Fruit fly (Drosophila melanogaster) whole organism, embryonic: ENCODE data around the gene euc.
A peak's percentile ranks its signal among the peaks of the same experiment; 100 is the strongest.

Experiments
- Asciz ChIP-seq: fragments of 200-800 bp; sonication (Bioruptor generic); optimal IDR thresholded peaks from 2 replicates; lab custom pipeline; 2017; ENCODE audit warnings: missing biosample characterization, mild to moderate bottlenecking, missing genetic modification characterization, missing genetic modification reagents
- B-H1 ChIP-seq: fragments of 200-800 bp; sonication (Bioruptor generic); IDR thresholded peaks from 3 replicates; pipeline ENCODE4 v1.3.6; 2022; ENCODE audit warnings: missing biosample characterization, missing genetic modification characterization
- CG10543 ChIP-seq: fragments of 200-800 bp; sonication (Bioruptor generic); optimal IDR thresholded peaks from 3 replicates; lab custom pipeline; 2017; ENCODE audit warnings: missing biosample characterization, mild to moderate bottlenecking, missing genetic modification characterization, moderate library complexity
- CG11695 ChIP-seq: fragments of 200-800 bp; sonication (Bioruptor generic); IDR thresholded peaks from 3 replicates; pipeline ENCODE4 v1.3.6; 2022; ENCODE audit warnings: missing biosample characterization, missing genetic modification characterization
- CG12155 ChIP-seq: fragments of 200-800 bp; sonication (Bioruptor generic); optimal IDR thresholded peaks from 3 replicates; lab custom pipeline; 2016; ENCODE audit warnings: missing biosample characterization, missing genetic modification characterization
- CG12659 ChIP-seq: fragments of 200-800 bp; sonication (Bioruptor generic); optimal IDR thresholded peaks from 3 replicates; lab custom pipeline; 2017; ENCODE audit warnings: mild to moderate bottlenecking, missing biosample characterization, missing genetic modification reagents, missing genetic modification characterization
- CG15011 ChIP-seq: fragments of 200-800 bp; sonication (Bioruptor generic); optimal IDR thresholded peaks from 3 replicates; lab custom pipeline; 2018; ENCODE audit warnings: missing biosample characterization, mild to moderate bottlenecking, missing genetic modification characterization
- CG15073 ChIP-seq: fragments of 200-800 bp; sonication (Bioruptor generic); optimal IDR thresholded peaks from 2 replicates; lab custom pipeline; 2016; ENCODE audit warnings: missing biosample characterization, missing genetic modification characterization
- CG15479 ChIP-seq: fragments of 200-800 bp; sonication (Bioruptor generic); optimal IDR thresholded peaks from 3 replicates; lab custom pipeline; 2019; ENCODE audit warnings: missing biosample characterization, mild to moderate bottlenecking, missing genetic modification characterization, moderate library complexity
- CG17361 ChIP-seq: fragments of 200-800 bp; sonication (Bioruptor generic); IDR thresholded peaks from 3 replicates; pipeline ENCODE4 v1.3.6; 2022; ENCODE audit warnings: missing biosample characterization, missing genetic modification characterization
- CG17912 ChIP-seq: fragments of 200-800 bp; sonication (Bioruptor generic); optimal IDR thresholded peaks from 2 replicates; lab custom pipeline; 2018; ENCODE audit warnings: missing biosample characterization, mild to moderate bottlenecking, missing genetic modification characterization
- CG2129 ChIP-seq: fragments of 200-800 bp; sonication (Bioruptor generic); IDR thresholded peaks from 2 replicates; pipeline ENCODE4 v1.3.6; 2022; ENCODE audit warnings: missing biosample characterization, missing genetic modification characterization; ENCODE audit not compliant: partially characterized antibody
- CG3163 ChIP-seq: fragments of 200-800 bp; sonication (Bioruptor generic); optimal IDR thresholded peaks from 3 replicates; lab custom pipeline; 2016; ENCODE audit warnings: missing biosample characterization, missing genetic modification characterization
- CG32767 ChIP-seq: fragments of 200-800 bp; sonication (Bioruptor generic); IDR thresholded peaks from 2 replicates; pipeline ENCODE4 v1.3.6; 2022; ENCODE audit warnings: missing biosample characterization, missing genetic modification characterization
- CG34376 ChIP-seq: fragments of 200-800 bp; sonication (Bioruptor generic); optimal IDR thresholded peaks from 2 replicates; lab custom pipeline; 2018; ENCODE audit warnings: missing biosample characterization, mild to moderate bottlenecking, missing genetic modification characterization
- CG3847 ChIP-seq: fragments of 200-800 bp; sonication (Bioruptor generic); IDR thresholded peaks from 2 replicates; pipeline ENCODE4 v1.3.6; 2022; ENCODE audit warnings: missing biosample characterization, missing genetic modification characterization
- CG4424 ChIP-seq: fragments of 200-800 bp; sonication (Bioruptor generic); optimal IDR thresholded peaks from 3 replicates; lab custom pipeline; 2016; ENCODE audit warnings: missing biosample characterization, missing genetic modification characterization
- E2f2 ChIP-seq: fragments of 200-800 bp; sonication (Bioruptor generic); IDR thresholded peaks from 2 replicates; pipeline ENCODE4 v1.3.6; 2022; ENCODE audit warnings: missing biosample characterization, missing genetic modification characterization
- ERR ChIP-seq: fragments of 200-800 bp; sonication (Bioruptor generic); optimal IDR thresholded peaks from 2 replicates; lab custom pipeline; 2016; ENCODE audit warnings: missing biosample characterization, missing genetic modification characterization
- HLH4C ChIP-seq: fragments of 200-800 bp; sonication (Bioruptor generic); IDR thresholded peaks from 3 replicates; pipeline ENCODE4 v1.3.6; 2022; ENCODE audit warnings: missing biosample characterization, missing genetic modification characterization; ENCODE audit not compliant: partially characterized antibody
- Hand ChIP-seq: fragments of 200-800 bp; sonication (Bioruptor generic); optimal IDR thresholded peaks from 2 replicates; lab custom pipeline; 2017; ENCODE audit warnings: mild to moderate bottlenecking, missing biosample characterization, missing genetic modification reagents, missing genetic modification characterization
- Hr39 ChIP-seq: fragments of >200 bp; optimal IDR thresholded peaks from 2 replicates; lab custom pipeline; 2017
- Meics ChIP-seq: fragments of 200-800 bp; sonication (Bioruptor generic); optimal IDR thresholded peaks from 2 replicates; lab custom pipeline; 2017; ENCODE audit warnings: missing biosample characterization, mild to moderate bottlenecking, missing genetic modification characterization
- Oli ChIP-seq: fragments of 200-800 bp; sonication (Bioruptor generic); optimal IDR thresholded peaks from 2 replicates; lab custom pipeline; 2018; ENCODE audit warnings: missing biosample characterization, mild to moderate bottlenecking, missing genetic modification characterization, moderate library complexity
- Sin3A ChIP-seq: fragments of >200 bp; optimal IDR thresholded peaks from 2 replicates; lab custom pipeline; 2018
- Vsx1 ChIP-seq: fragments of 200-800 bp; sonication (Bioruptor generic); optimal IDR thresholded peaks from 2 replicates; lab custom pipeline; 2017; ENCODE audit warnings: missing biosample characterization, mild to moderate bottlenecking, missing genetic modification characterization, missing genetic modification reagents
- Xrp1 ChIP-seq: fragments of 200-800 bp; sonication (Bioruptor generic); IDR thresholded peaks from 2 replicates; pipeline ENCODE4 v1.3.6; 2022; ENCODE audit warnings: missing biosample characterization, missing genetic modification characterization
- ap ChIP-seq: fragments of 200-800 bp; sonication (Bioruptor generic); IDR thresholded peaks from 2 replicates; pipeline ENCODE4 v1.3.6; 2022; ENCODE audit warnings: missing biosample characterization, missing genetic modification characterization
- btn ChIP-seq: fragments of 200-800 bp; sonication (Bioruptor generic); optimal IDR thresholded peaks from 2 replicates; lab custom pipeline; 2016; ENCODE audit warnings: missing biosample characterization, missing genetic modification characterization
- chinmo ChIP-seq: fragments of 200-800 bp; sonication (Bioruptor generic); IDR thresholded peaks from 4 replicates; pipeline ENCODE4 v1.3.6; 2022; ENCODE audit warnings: missing biosample characterization, missing genetic modification characterization; ENCODE audit not compliant: partially characterized antibody
- eve ChIP-seq, 2 experiments: fragments of >200 bp; optimal IDR thresholded peaks; 2 replicates each; lab custom pipeline; 2017; ENCODE audit warnings: missing biosample characterization in 2 of 2, missing genetic modification characterization in 2 of 2
- exex ChIP-seq: fragments of 200-800 bp; sonication (Bioruptor generic); optimal IDR thresholded peaks from 4 replicates; lab custom pipeline; 2018; ENCODE audit warnings: missing biosample characterization, mild to moderate bottlenecking, missing genetic modification characterization, moderate library complexity
- fd96Cb ChIP-seq: fragments of 200-800 bp; sonication (Bioruptor generic); optimal IDR thresholded peaks from 2 replicates; lab custom pipeline; 2018; ENCODE audit warnings: missing biosample characterization, mild to moderate bottlenecking, missing genetic modification characterization, moderate library complexity
- her ChIP-seq: fragments of 200-800 bp; sonication (Bioruptor generic); optimal IDR thresholded peaks from 2 replicates; lab custom pipeline; 2016; ENCODE audit warnings: missing biosample characterization, missing genetic modification characterization
- hth ChIP-seq: fragments of >200 bp; optimal IDR thresholded peaks from 2 replicates; lab custom pipeline; 2017; ENCODE audit warnings: inconsistent platforms
- jumu ChIP-seq: fragments of 200-800 bp; sonication (Bioruptor generic); optimal IDR thresholded peaks from 3 replicates; lab custom pipeline; 2016; ENCODE audit warnings: missing biosample characterization, missing genetic modification characterization
- ken ChIP-seq: fragments of 200-800 bp; sonication (Bioruptor generic); IDR thresholded peaks from 3 replicates; pipeline ENCODE4 v1.3.6; 2022; ENCODE audit warnings: missing biosample characterization, missing genetic modification characterization
- lab ChIP-seq: fragments of 200-800 bp; sonication (Bioruptor generic); optimal IDR thresholded peaks from 3 replicates; lab custom pipeline; 2017; ENCODE audit warnings: missing biosample characterization, missing genetic modification characterization, mild to moderate bottlenecking, moderate library complexity, missing genetic modification reagents
- lola ChIP-seq, 3 experiments: fragments of >200 bp in 2 of 3; fragments of 200-800 bp in 1 of 3; sonication (Bioruptor generic) in 1 of 3; optimal IDR thresholded peaks; 2 replicates each; lab custom pipeline; 2017 to 2019; ENCODE audit warnings: missing biosample characterization in 3 of 3, missing genetic modification characterization in 3 of 3, mild to moderate bottlenecking in 1 of 3, moderate library complexity in 1 of 3
- maf-S ChIP-seq: fragments of 200-800 bp; sonication (Bioruptor generic); optimal IDR thresholded peaks from 2 replicates; lab custom pipeline; 2016; ENCODE audit warnings: missing biosample characterization, missing genetic modification characterization
- psq ChIP-seq: fragments of 200-800 bp; sonication (Bioruptor generic); optimal IDR thresholded peaks from 2 replicates; lab custom pipeline; 2017; ENCODE audit warnings: missing biosample characterization, missing genetic modification characterization
- pum ChIP-seq: fragments of 200-800 bp; sonication (Bioruptor generic); optimal IDR thresholded peaks from 2 replicates; lab custom pipeline; 2016; ENCODE audit warnings: missing biosample characterization, missing genetic modification characterization
- ro ChIP-seq: fragments of 200-800 bp; sonication (Bioruptor generic); IDR thresholded peaks from 2 replicates; pipeline ENCODE4 v1.3.6; 2022; ENCODE audit warnings: missing biosample characterization, missing genetic modification characterization
- seq ChIP-seq: fragments of 200-800 bp; sonication (Bioruptor generic); IDR thresholded peaks from 2 replicates; pipeline ENCODE4 v1.3.6; 2022; ENCODE audit warnings: missing biosample characterization, missing genetic modification characterization
- shn ChIP-seq: fragments of 200-800 bp; sonication (Bioruptor generic); optimal IDR thresholded peaks from 3 replicates; lab custom pipeline; 2016; ENCODE audit warnings: missing biosample characterization, missing genetic modification characterization
- tap ChIP-seq: fragments of 200-800 bp; optimal IDR thresholded peaks from 3 replicates; lab custom pipeline; 2019; ENCODE audit warnings: missing biosample characterization, mild to moderate bottlenecking, missing genetic modification characterization, moderate library complexity
- tup ChIP-seq: fragments of 200-800 bp; sonication (Bioruptor generic); optimal IDR thresholded peaks from 2 replicates; lab custom pipeline; 2016; ENCODE audit warnings: missing biosample characterization, mild to moderate bottlenecking, missing genetic modification characterization, moderate library complexity
- wdn ChIP-seq: fragments of 200-800 bp; sonication (Bioruptor generic); IDR thresholded peaks from 2 replicates; pipeline ENCODE4 v1.3.6; 2022; ENCODE audit warnings: missing biosample characterization, missing genetic modification characterization
- yki ChIP-seq: fragments of >200 bp; optimal IDR thresholded peaks from 3 replicates; lab custom pipeline; 2018
- zfh2 ChIP-seq: fragments of 200-800 bp; sonication (Bioruptor generic); optimal IDR thresholded peaks from 2 replicates; lab custom pipeline; 2016; ENCODE audit warnings: missing biosample characterization, missing genetic modification characterization

The euc gene

DNA sequence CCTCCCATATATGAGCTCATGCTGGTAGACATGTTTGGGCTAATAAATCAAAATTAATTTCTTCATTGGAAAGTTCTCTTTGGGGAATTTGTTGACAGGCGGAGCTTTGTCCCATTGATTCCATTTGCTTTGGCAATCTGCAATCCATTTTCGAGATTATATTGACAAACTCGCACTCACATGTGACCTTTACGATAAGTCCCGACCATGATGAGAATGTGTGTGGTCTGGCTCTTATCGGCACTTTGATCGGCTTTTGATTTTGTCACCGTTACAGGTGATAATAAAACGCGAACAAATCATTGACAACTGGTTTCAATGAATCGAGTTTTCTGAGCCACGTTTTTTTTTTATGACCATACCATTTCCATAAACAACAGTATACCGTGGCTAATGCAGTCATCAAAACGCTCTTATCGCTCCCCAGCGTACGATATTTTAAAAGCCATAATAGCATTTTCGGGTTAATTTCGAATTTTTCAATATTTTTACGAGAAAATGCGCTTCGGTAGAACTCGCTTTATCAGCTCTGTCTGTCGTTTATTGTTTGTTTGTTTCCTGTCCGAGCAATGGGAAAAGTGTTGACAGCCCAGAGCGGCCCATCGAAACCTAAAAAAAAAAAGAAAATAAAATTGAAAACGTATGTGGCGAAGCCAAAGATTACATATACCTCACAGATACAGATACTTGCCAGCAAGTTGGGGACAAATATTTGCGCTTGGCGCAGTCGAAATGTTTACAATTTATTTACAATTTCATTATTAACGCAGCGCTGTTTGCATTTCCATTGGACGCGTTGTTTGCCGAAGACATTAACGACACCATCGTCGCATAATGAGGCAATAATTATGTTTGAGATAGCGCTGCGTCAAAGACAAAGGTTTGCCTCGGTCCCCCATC lies 19.0 kb upstream of the euc start (continued):
- TF ChIP-seq zfh2 (GFP tag; lab: Kevin White, UChicago) = no peak
- TF ChIP-seq Vsx1 (GFP tag; lab: Kevin White, UChicago) = peak; percentile 84
- TF ChIP-seq shn = peak; percentile 42
- no peak for TF ChIP-seq wdn (GFP tag; lab: Robert Waterston, UW)
- peak; percentile 75 for TF ChIP-seq CG32767 (GFP tag; lab: Robert Waterston, UW)
- TF ChIP-seq CG15479 = peak; percentile 65
- TF ChIP-seq Meics (GFP tag; lab: Kevin White, UChicago) = no peak
- TF ChIP-seq CG17361 (GFP tag; lab: Robert Waterston, UW) = peak; percentile 48; the same call in 2 of the 3 replicates
- TF ChIP-seq Hr39 = no peak
- no peak for TF ChIP-seq Sin3A (lab: Kevin White, UChicago)
- TF ChIP-seq btn (GFP tag; lab: Kevin White, UChicago) = no peak
- peak; percentile 56 for TF ChIP-seq Oli (tag; lab: Kevin White, UChicago)
- TF ChIP-seq hth (lab: Kevin White, UChicago) = no peak
- no peak for TF ChIP-seq Hand
- peak; percentile 26 for TF ChIP-seq tap (tag; lab: Kevin White, UChicago)
- TF ChIP-seq tup (GFP tag; lab: Kevin White, UChicago) = peak; percentile 74
- peak; percentile 53 for TF ChIP-seq CG3163 (GFP tag; lab: Kevin White, UChicago)
- peak; percentile 61; the same call in 1 of the 2 replicates for TF ChIP-seq E2f2 (GFP tag; lab: Robert Waterston, UW)
- TF ChIP-seq exex (tag; lab: Kevin White, UChicago) = peak; percentile 5
- TF ChIP-seq ap (GFP tag; lab: Robert Waterston, UW) = peak; percentile 55
- TF ChIP-seq B-H1 = no peak
- no peak for TF ChIP-seq HLH4C (GFP tag; lab: Robert Waterston, UW)
- no peak for TF ChIP-seq CG10543 (GFP tag; lab: Kevin White, UChicago)
- no peak for TF ChIP-seq ERR
- peak; percentile 54; the same call in 2 of the 3 replicates for TF ChIP-seq ken (GFP tag; lab: Robert Waterston, UW)
- TF ChIP-seq CG15011 (GFP tag; lab: Kevin White, UChicago) = peak; percentile 53
- TF ChIP-seq maf-S (GFP tag; lab: Kevin White, UChicago) = peak; percentile 26
- TF ChIP-seq CG11695 (GFP tag; lab: Robert Waterston, UW) = no peak
- no peak for TF ChIP-seq CG34376
- peak; percentile 26 for TF ChIP-seq lab (GFP tag; lab: Kevin White, UChicago)
- TF ChIP-seq CG4424 = no peak
- no peak for TF ChIP-seq fd96Cb
- TF ChIP-seq pum (GFP tag; lab: Kevin White, UChicago) = no peak
- TF ChIP-seq lola (GFP tag; optimal IDR thresholded peaks at IDR 0.05; lab: Kevin White, UChicago) = peak in 1 of 3 experiments; percentile 88
- TF ChIP-seq jumu = no peak
- TF ChIP-seq psq = peak; percentile 75
- peak; percentile 61; the same call in 1 of the 2 replicates for TF ChIP-seq seq (GFP tag; lab: Robert Waterston, UW)
- TF ChIP-seq eve (GFP tag; optimal IDR thresholded peaks at IDR 0.05; lab: Kevin White, UChicago) = peak in 1 of 2 experiments; percentile 78
- TF ChIP-seq her (GFP tag; lab: Kevin White, UChicago) = peak; percentile 10
- peak; percentile 56; the same call in 1 of the 4 replicates for TF ChIP-seq chinmo
- peak; percentile 82 for TF ChIP-seq CG17912 (GFP tag; lab: Kevin White, UChicago)
- peak; percentile 20 for TF ChIP-seq CG15073 (GFP tag; lab: Kevin White, UChicago)
- TF ChIP-seq yki (lab: Kevin White, UChicago) = no peak
- TF ChIP-seq CG12659 = peak; percentile 63
- TF ChIP-seq Xrp1 (GFP tag; lab: Robert Waterston, UW) = peak; percentile 89
- TF ChIP-seq CG3847 (GFP tag; lab: Robert Waterston, UW) = peak; percentile 33; the same call in 1 of the 2 replicates
- peak; percentile 89 for TF ChIP-seq Asciz (GFP tag; lab: Kevin White, UChicago)
- TF ChIP-seq CG12155 (GFP tag; lab: Kevin White, UChicago) = no peak
- no peak for TF ChIP-seq ro
- no peak for TF ChIP-seq CG2129 (GFP tag; lab: Robert Waterston, UW)
